Fruit fly (Drosophila melanogaster) whole organism, wandering third instar larva: ENCODE data around the gene Saysd1.

Experiments used
- Abd-B ChIP-seq: fragments of >200 bp; optimal IDR thresholded peaks from 2 replicates; lab custom pipeline; 2017; ENCODE audit warnings: missing biosample characterization, missing genetic modification characterization
- CG32264 ChIP-seq: fragments of 200-800 bp; sonication (Bioruptor generic); optimal IDR thresholded peaks from 2 replicates; lab custom pipeline; 2016; ENCODE audit warnings: missing biosample characterization, missing genetic modification characterization
- CG9705 ChIP-seq: fragments of 200-800 bp; sonication (Bioruptor generic); optimal IDR thresholded peaks from 2 replicates; lab custom pipeline; 2018; ENCODE audit warnings: missing biosample characterization, mild to moderate bottlenecking, missing genetic modification characterization
- CrebA ChIP-seq: fragments of 200-800 bp; sonication (Bioruptor generic); optimal IDR thresholded peaks from 2 replicates; lab custom pipeline; 2016; ENCODE audit warnings: missing biosample characterization, mild to moderate bottlenecking, missing genetic modification characterization, borderline replicate concordance
- Dfd ChIP-seq: fragments of >200 bp; optimal IDR thresholded peaks from 2 replicates; lab custom pipeline; 2017; ENCODE audit warnings: missing biosample characterization, missing genetic modification characterization
- Dif ChIP-seq: fragments of 200-275, 200-300 bp; sonication (Bioruptor generic); optimal IDR thresholded peaks from 2 replicates; lab custom pipeline; 2018; ENCODE audit warnings: missing biosample characterization, missing genetic modification characterization; ENCODE audit not compliant: partially characterized antibody
- GATAd ChIP-seq: sonication (Bioruptor generic); optimal IDR thresholded peaks from 2 replicates; lab custom pipeline; 2016; ENCODE audit warnings: missing biosample characterization, missing genetic modification characterization
- HLH106 ChIP-seq: fragments of 200-800 bp; optimal IDR thresholded peaks from 3 replicates; lab custom pipeline; 2019; ENCODE audit warnings: missing biosample characterization, mild to moderate bottlenecking, missing genetic modification characterization, moderate library complexity
- Hnf4 ChIP-seq: fragments of 200-800 bp; sonication (Bioruptor generic); optimal IDR thresholded peaks from 2 replicates; lab custom pipeline; 2016; ENCODE audit warnings: missing biosample characterization, mild to moderate bottlenecking, missing genetic modification characterization
- Hr78 ChIP-seq: fragments of >200 bp; optimal IDR thresholded peaks from 2 replicates; lab custom pipeline; 2017; ENCODE audit warnings: missing biosample characterization, missing genetic modification characterization
- Hr83 ChIP-seq: fragments of 200-300 bp; sonication (Bioruptor generic); optimal IDR thresholded peaks from 2 replicates; lab custom pipeline; 2016; ENCODE audit warnings: missing biosample characterization, mild to moderate bottlenecking, missing genetic modification characterization, moderate library complexity; ENCODE audit not compliant: poor library complexity, severe bottlenecking
- Jra ChIP-seq: sonication (Bioruptor generic); optimal IDR thresholded peaks from 2 replicates; lab custom pipeline; 2016; ENCODE audit warnings: missing biosample characterization, missing genetic modification characterization
- Mio ChIP-seq: sonication (Bioruptor generic); optimal IDR thresholded peaks from 2 replicates; lab custom pipeline; 2016; ENCODE audit warnings: missing biosample characterization, missing genetic modification characterization
- Myc ChIP-seq: fragments of >200 bp; optimal IDR thresholded peaks from 2 replicates; lab custom pipeline; 2017
- N ChIP-seq: fragments of >200 bp; optimal IDR thresholded peaks from 2 replicates; lab custom pipeline; 2018; ENCODE audit warnings: missing biosample characterization, missing external identifiers, missing genetic modification characterization
- OdsH ChIP-seq: fragments of 200-800 bp; sonication (Bioruptor generic); optimal IDR thresholded peaks from 2 replicates; lab custom pipeline; 2016; ENCODE audit warnings: missing biosample characterization, mild to moderate bottlenecking, missing genetic modification characterization
- Rel ChIP-seq, 2 experiments: fragments of 200-800 bp; sonication (Bioruptor generic) in 1 of 2; optimal IDR thresholded peaks; 2 replicates in 1 of 2; 3 replicates in 1 of 2; lab custom pipeline; 2016 to 2019; ENCODE audit warnings: mild to moderate bottlenecking in 2 of 2, missing biosample characterization in 2 of 2, missing genetic modification characterization in 2 of 2, moderate library complexity in 1 of 2
- Sp1 ChIP-seq: fragments of 200-800 bp; sonication (Bioruptor generic); optimal IDR thresholded peaks from 3 replicates; lab custom pipeline; 2019; ENCODE audit warnings: missing biosample characterization, mild to moderate bottlenecking, missing genetic modification characterization, moderate library complexity
- Vsx2 ChIP-seq: fragments of 200-300, 225-300 bp; sonication (Bioruptor generic); optimal IDR thresholded peaks from 2 replicates; lab custom pipeline; 2018; ENCODE audit warnings: missing biosample characterization, missing genetic modification characterization; ENCODE audit not compliant: partially characterized antibody
- br ChIP-seq: fragments of 200-800 bp; sonication (Bioruptor generic); optimal IDR thresholded peaks from 2 replicates; lab custom pipeline; 2016; ENCODE audit warnings: missing biosample characterization, missing genetic modification characterization
- brk ChIP-seq: fragments of 200-800 bp; sonication (Bioruptor generic); optimal IDR thresholded peaks from 2 replicates; lab custom pipeline; 2016; ENCODE audit warnings: missing biosample characterization, mild to moderate bottlenecking, missing genetic modification characterization
- dl ChIP-seq, 2 experiments: fragments of 175-275, 200-275 bp in 1 of 2; fragments of 200-275 bp in 1 of 2; sonication (Bioruptor generic); optimal IDR thresholded peaks; lab custom pipeline; 2018; ENCODE audit warnings: mild to moderate bottlenecking in 2 of 2, missing biosample characterization in 2 of 2, missing genetic modification characterization in 2 of 2, moderate library complexity in 2 of 2; ENCODE audit not compliant: partially characterized antibody in 2 of 2, insufficient read depth in 1 of 2
- dmrt93B ChIP-seq: fragments of 200-800 bp; sonication (Bioruptor generic); optimal IDR thresholded peaks from 2 replicates; lab custom pipeline; 2018; ENCODE audit warnings: missing biosample characterization, mild to moderate bottlenecking, missing genetic modification characterization
- dsf ChIP-seq: sonication (Bioruptor generic); optimal IDR thresholded peaks from 2 replicates; lab custom pipeline; 2016; ENCODE audit warnings: missing biosample characterization, missing genetic modification characterization, borderline replicate concordance
- ey ChIP-seq: fragments of 200-800 bp; sonication (Bioruptor generic); optimal IDR thresholded peaks from 2 replicates; lab custom pipeline; 2016; ENCODE audit warnings: missing biosample characterization, missing genetic modification characterization
- foxo ChIP-seq, 2 experiments: fragments of 200-800 bp; sonication (Bioruptor generic); optimal IDR thresholded peaks; 2 replicates in 1 of 2; 3 replicates in 1 of 2; lab custom pipeline; 2016 to 2017; ENCODE audit warnings: missing biosample characterization in 2 of 2, missing genetic modification characterization in 2 of 2
- fru ChIP-seq: fragments of 200-800 bp; sonication (Bioruptor generic); optimal IDR thresholded peaks from 3 replicates; lab custom pipeline; 2016; ENCODE audit warnings: missing biosample characterization, mild to moderate bottlenecking, missing genetic modification characterization
- h ChIP-seq: fragments of 200-800 bp; sonication (Bioruptor generic); optimal IDR thresholded peaks from 3 replicates; lab custom pipeline; 2016; ENCODE audit warnings: missing biosample characterization, mild to moderate bottlenecking, missing genetic modification characterization
- jim ChIP-seq: fragments of 175-275, 200-325 bp; sonication (Bioruptor generic); optimal IDR thresholded peaks from 2 replicates; lab custom pipeline; 2016; ENCODE audit warnings: missing biosample characterization, mild to moderate bottlenecking, missing genetic modification characterization
- lola ChIP-seq: fragments of >200 bp; optimal IDR thresholded peaks from 2 replicates; lab custom pipeline; 2017; ENCODE audit warnings: missing biosample characterization, missing genetic modification characterization
- pan ChIP-seq: fragments of >200 bp; optimal IDR thresholded peaks from 2 replicates; lab custom pipeline; 2017
- psq ChIP-seq: fragments of 200-800 bp; sonication (Bioruptor generic); optimal IDR thresholded peaks from 3 replicates; lab custom pipeline; 2017; ENCODE audit warnings: missing biosample characterization, mild to moderate bottlenecking, missing genetic modification characterization, moderate library complexity
- rgr ChIP-seq: fragments of 200-800 bp; sonication (Bioruptor generic); optimal IDR thresholded peaks from 3 replicates; lab custom pipeline; 2016; ENCODE audit warnings: missing biosample characterization, mild to moderate bottlenecking, missing genetic modification characterization
- sage ChIP-seq: fragments of 200-800 bp; sonication (Bioruptor generic); optimal IDR thresholded peaks from 2 replicates; lab custom pipeline; 2016; ENCODE audit warnings: missing biosample characterization, mild to moderate bottlenecking, missing genetic modification characterization
- sv ChIP-seq: fragments of 200-800 bp; sonication (Bioruptor generic); optimal IDR thresholded peaks from 3 replicates; lab custom pipeline; 2016; ENCODE audit warnings: missing biosample characterization, missing genetic modification characterization
- tai ChIP-seq: sonication (Bioruptor generic); optimal IDR thresholded peaks from 2 replicates; lab custom pipeline; 2016; ENCODE audit warnings: missing biosample characterization, missing genetic modification characterization
- usp ChIP-seq: fragments of >200 bp; optimal IDR thresholded peaks from 2 replicates; lab custom pipeline; 2017; ENCODE audit warnings: missing biosample characterization, missing genetic modification characterization
- woc ChIP-seq: sonication (Bioruptor generic); optimal IDR thresholded peaks from 2 replicates; lab custom pipeline; 2016; ENCODE audit warnings: missing biosample characterization, mild to moderate bottlenecking, missing genetic modification characterization

Saysd1 gene

dm6 chr3R:25188990-25189389 is 26.0 kb downstream of the Saysd1 start:
- TF ChIP-seq pan (lab: Kevin White, UChicago) (no peak), lola (no peak)

- TF ChIP-seq N: peak; percentile 67
- TF ChIP-seq Hnf4 (GFP tag; lab: Kevin White, UChicago): no peak
These were observed 30.4 kb downstream of the Saysd1 start for dm6 chr3R:25184540-25184939.

- TF ChIP-seq br (no peak), Abd-B (GFP tag; lab: Kevin White, UChicago) (no peak), GATAd (GFP tag; lab: Kevin White, UChicago) (no peak), tai (no peak), Dfd (GFP tag; lab: Kevin White, UChicago) (no peak), ey (GFP tag; lab: Kevin White, UChicago) (no peak), Hr83 (GFP tag; lab: Kevin White, UChicago) (peak; percentile 38), sage (GFP tag; lab: Kevin White, UChicago) (no peak), lola (no peak), CrebA (no peak), Hnf4 (GFP tag; lab: Kevin White, UChicago) (peak; percentile 7), CG9705 (GFP tag; lab: Kevin White, UChicago) (no peak), jim (GFP tag; lab: Kevin White, UChicago) (no peak), Mio (GFP tag; lab: Kevin White, UChicago) (no peak), sv (GFP tag; lab: Kevin White, UChicago) (no peak), Hr78 (GFP tag; lab: Kevin White, UChicago) (no peak), HLH106 (tag; lab: Kevin White, UChicago) (peak; percentile 43), Sp1 (GFP tag; lab: Kevin White, UChicago) (peak; percentile 63), CG32264 (GFP tag; lab: Kevin White, UChicago) (no peak), Vsx2 (GFP tag; lab: Kevin White, UChicago) (peak; percentile 67), Dif (GFP tag; lab: Kevin White, UChicago) (peak; percentile 92), Jra (no peak), foxo (GFP tag; optimal IDR thresholded peaks at IDR 0.05; lab: Kevin White, UChicago) (peak in 1 of 2 experiments; percentile 71), h (GFP tag; lab: Kevin White, UChicago) (peak; percentile 43), N (no peak), dl (GFP tag; optimal IDR thresholded peaks at IDR 0.05; lab: Kevin White, UChicago; ENCODE audit: insufficient read depth in 1 of 2, partially characterized antibody in 2 of 2) (peak; percentile 89 to 91), Myc (lab: Kevin White, UChicago) (no peak), Rel (GFP tag; optimal IDR thresholded peaks at IDR 0.05; lab: Kevin White, UChicago) (no peak), Rel (tag; optimal IDR thresholded peaks at IDR 0.05; lab: Kevin White, UChicago) (peak; percentile 82), psq (peak; percentile 53), dsf (GFP tag; lab: Kevin White, UChicago) (no peak), dmrt93B (no peak), fru (GFP tag; lab: Kevin White, UChicago) (peak; percentile 41), pan (lab: Kevin White, UChicago) (no peak), usp (GFP tag; lab: Kevin White, UChicago) (no peak), brk (no peak), rgr (peak; percentile 36), woc (GFP tag; lab: Kevin White, UChicago) (no peak), OdsH (GFP tag; lab: Kevin White, UChicago) (peak; percentile 30)
These were observed 31.2 kb downstream of the Saysd1 start, which contains the start of gene dan for dm6 chr3R:25183484-25184442. dan (plus strand) TSS chr3R:25184383.
